Fruit fly (Drosophila melanogaster) whole organism: ENCODE results near the gene hop.

ENCODE experiments used
- CG8478 ChIP-seq: fragments of >200 bp; optimal IDR thresholded peaks from 2 replicates; lab custom pipeline; 2018; ENCODE audit warnings: inconsistent platforms
- Dll ChIP-seq: fragments of >200 bp; optimal IDR thresholded peaks from 2 replicates; lab custom pipeline; 2017

dm6 chrX:11367783-11368509 lies at the start of gene hop, which contains the start of gene Tim8:
- TF ChIP-seq CG8478 (lab: Kevin White, UChicago) = no peak
- TF ChIP-seq Dll (lab: Kevin White, UChicago) = no peak
